Worm (Caenorhabditis elegans): ENCODE data around the gene best-1.

best-1 gene

ce11 chrIV:13109751-13110150, at the start of gene best-1:
Gene best-1 (minus strand): TSS chrIV:13109779.
- TF ChIP-seq unc-62 (GFP tag; optimal IDR thresholded peaks at IDR 0.05), result no peak

DNA sequence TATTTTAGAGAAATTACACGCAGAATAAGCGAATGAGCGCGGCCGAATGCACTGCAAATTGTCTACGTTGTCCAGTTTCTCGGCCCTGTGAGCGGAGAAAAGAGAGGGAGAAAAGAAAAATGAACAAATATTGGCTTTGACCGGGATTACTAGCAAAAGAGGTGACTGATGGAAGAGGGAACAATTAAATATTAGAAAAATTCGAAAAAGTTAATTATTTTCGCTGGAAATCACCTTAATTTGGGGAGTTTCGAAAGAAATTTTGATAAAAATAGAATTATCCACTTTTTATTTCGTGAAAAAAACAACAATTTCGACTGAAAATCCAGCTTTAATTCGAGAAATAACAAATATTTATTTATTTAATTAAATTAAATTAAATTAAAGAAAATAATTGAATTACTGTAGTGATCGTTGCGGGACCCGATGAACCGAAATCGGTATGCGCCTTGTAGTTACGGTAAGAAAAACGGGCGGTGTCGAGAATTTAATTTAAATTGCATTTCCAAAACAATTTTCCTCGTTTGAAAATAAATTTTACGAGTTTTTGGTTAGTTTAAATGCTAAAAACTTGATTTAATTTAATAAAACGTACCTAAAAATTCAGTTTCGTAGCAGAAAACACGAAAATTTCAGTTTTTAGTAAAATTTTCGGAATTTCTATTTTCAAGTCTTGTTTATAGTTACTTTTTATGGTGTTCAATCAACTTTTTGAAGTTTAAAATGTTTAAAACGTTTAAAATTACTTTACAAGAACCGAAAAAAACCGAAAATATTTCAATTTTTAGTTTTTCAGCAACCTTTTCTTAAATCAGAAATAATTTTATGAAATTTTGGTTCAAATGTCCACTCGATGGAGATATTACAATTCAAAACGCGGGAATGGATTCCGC, 45.1 kb upstream of the best-1 start, which contains the start of the genes crld-1 and msh-5:
Gene crld-1, minus strand, starts transcription at position 51 of the 893 bp plus-strand sequence.
Gene msh-5, plus strand, starts transcription at position 843 of the 893 bp plus-strand sequence.
- TF ChIP-seq unc-62 (GFP tag; optimal IDR thresholded peaks at IDR 0.05), result no peak

- no peak for TF ChIP-seq unc-62 (GFP tag; optimal IDR thresholded peaks at IDR 0.05)
These were observed 39.7 kb upstream of the best-1 start, which contains the start of gene nlp-79 for ce11 chrIV:13149276-13149675. Gene nlp-79 (plus strand): TSS chrIV:13149576.

- TF ChIP-seq unc-62 (GFP tag; optimal IDR thresholded peaks at IDR 0.05), result no peak
These were observed 32.7 kb upstream of the best-1 start, which contains the start of gene spe-43 for ce11 chrIV:13142254-13142653. Gene spe-43 (minus strand): TSS chrIV:13142354.

- TF ChIP-seq unc-62 (GFP tag; optimal IDR thresholded peaks at IDR 0.05), result no peak
These were observed 18.1 kb upstream of the best-1 start for ce11 chrIV:13127720-13128119.

ce11 chrIV:13125999-13126398, 16.4 kb upstream of the best-1 start:
- TF ChIP-seq unc-62 (GFP tag; optimal IDR thresholded peaks at IDR 0.05), result no peak

- TF ChIP-seq unc-62 (GFP tag; optimal IDR thresholded peaks at IDR 0.05), result no peak
These were observed 11.8 kb upstream of the best-1 start for ce11 chrIV:13121396-13121795.

DNA sequence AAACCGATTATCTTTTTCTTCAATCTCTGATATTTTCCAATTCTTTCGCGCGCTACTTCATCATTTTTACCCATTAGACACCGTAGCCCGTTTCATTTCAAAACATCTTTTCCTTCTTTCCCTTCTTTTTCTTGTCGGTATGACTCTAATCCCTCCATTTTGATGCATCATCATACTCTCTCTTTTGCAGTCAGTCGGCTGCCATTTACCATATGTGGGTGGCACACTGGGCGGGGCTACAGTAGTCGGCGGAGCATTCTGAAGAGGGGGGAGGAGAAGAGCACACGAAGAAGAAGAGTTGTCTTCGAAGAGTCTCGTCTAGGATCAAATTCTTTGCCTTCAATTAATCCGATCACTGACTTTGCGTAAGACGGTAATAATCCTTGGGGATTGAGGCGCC, 9.2 kb upstream of the best-1 start, which contains the start of gene unc-30:
Gene unc-30, plus strand, starts transcription at position 184 of the 400 bp plus-strand sequence.
- no peak for TF ChIP-seq unc-62 (GFP tag; optimal IDR thresholded peaks at IDR 0.05)

DNA sequence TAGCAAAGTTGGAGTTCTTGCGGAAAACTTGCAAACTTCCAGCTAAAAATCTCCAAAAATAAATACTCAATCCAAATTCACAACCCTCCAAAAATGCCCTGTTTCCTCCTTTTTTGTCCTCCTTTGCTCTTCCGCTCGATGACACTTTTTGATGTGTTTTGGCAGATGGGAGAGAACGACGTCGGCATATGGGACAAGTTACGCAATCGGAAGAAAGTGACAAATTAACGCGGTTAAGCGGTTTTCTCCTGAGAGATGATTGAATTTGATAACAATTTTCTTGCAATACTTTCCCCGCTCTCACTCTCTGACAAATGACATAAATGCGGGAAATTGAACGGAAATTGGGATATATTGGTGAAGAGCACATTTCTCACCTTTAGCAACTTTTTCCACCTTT, 7.1 kb upstream of the best-1 start:
- no peak for TF ChIP-seq unc-62 (GFP tag; optimal IDR thresholded peaks at IDR 0.05)

DNA sequence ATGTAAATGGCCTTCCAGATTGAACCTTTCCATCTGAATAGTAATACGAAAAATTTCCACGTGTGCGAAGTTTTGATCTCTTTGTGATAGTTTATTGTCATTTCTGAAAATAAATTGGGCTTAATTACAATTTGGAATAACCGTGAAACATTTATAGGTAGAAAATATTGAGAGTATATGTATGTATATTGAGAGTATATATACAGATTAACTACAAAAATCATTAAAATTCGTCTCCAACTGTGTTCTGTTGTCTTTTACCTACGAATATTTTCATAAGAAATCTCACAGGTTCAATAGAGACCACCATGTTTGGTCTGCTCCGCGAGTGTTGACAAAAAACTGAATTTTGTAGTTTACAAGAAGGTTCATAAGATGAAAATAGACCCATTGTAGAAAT, 3.4 kb upstream of the best-1 start, which contains the start of gene best-2:
Gene best-2, minus strand, starts transcription at position 101 of the 400 bp plus-strand sequence.
- TF ChIP-seq unc-62 (GFP tag; optimal IDR thresholded peaks at IDR 0.05), result no peak

- no peak for TF ChIP-seq unc-62 (GFP tag; optimal IDR thresholded peaks at IDR 0.05)
These were observed 1.3 kb upstream of the best-1 start for ce11 chrIV:13110876-13111275.

ce11 chrIV:13108430-13108829, 1.1 kb downstream of the best-1 start:
- TF ChIP-seq unc-62 (GFP tag; optimal IDR thresholded peaks at IDR 0.05), result no peak

ce11 chrIV:13107359-13107758, 2.2 kb downstream of the best-1 start, which contains the start of gene B0564.2:
Gene B0564.2 (plus strand): TSS chrIV:13107659.
- TF ChIP-seq unc-62 (GFP tag; optimal IDR thresholded peaks at IDR 0.05), result no peak

DNA sequence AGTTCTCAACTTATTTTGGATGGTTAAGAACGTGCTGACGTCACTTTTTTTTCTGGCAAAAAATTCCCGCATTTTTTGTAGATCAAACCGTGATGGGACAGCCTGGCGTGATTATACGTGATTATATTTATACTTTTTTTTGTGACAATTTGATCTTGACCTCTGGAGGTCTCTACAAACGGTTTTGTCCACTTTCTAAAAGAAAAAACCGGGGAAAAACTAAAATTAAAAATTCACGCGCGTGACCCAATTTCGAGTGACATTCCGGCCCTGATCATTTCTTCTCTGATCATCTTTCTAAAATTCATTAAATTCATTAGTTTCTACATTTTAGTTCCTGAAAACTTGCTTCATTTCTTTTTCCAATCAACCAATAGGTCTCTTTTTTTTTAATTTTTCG, 4.7 kb downstream of the best-1 start, which contains the start of gene rde-11:
Gene rde-11, plus strand, starts transcription at position 301 of the 400 bp plus-strand sequence.
- no peak for TF ChIP-seq unc-62 (GFP tag; optimal IDR thresholded peaks at IDR 0.05)

DNA sequence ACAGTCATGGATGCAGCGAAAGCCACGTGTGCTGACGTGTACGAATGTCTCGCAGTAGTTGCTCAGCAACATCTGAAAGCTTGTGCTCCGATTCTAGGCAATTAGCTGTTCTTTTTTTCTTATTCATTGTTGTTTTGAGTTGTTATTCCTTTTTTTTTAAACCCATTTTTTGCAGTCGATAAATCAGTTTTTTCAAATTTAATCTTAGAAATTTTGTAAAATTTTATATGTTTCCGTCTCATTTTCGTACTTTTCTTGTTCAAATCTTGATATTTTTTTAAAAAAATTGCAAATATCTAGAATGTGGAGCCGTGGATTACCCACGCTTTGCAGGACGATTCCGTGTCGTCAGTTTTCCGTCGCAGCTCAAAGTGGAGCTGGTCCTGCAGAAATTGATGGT, 9.2 kb downstream of the best-1 start, which contains the start of gene fask-1:
Gene fask-1, plus strand, starts transcription at position 301 of the 400 bp plus-strand sequence.
- no peak for TF ChIP-seq unc-62 (GFP tag; optimal IDR thresholded peaks at IDR 0.05)

DNA sequence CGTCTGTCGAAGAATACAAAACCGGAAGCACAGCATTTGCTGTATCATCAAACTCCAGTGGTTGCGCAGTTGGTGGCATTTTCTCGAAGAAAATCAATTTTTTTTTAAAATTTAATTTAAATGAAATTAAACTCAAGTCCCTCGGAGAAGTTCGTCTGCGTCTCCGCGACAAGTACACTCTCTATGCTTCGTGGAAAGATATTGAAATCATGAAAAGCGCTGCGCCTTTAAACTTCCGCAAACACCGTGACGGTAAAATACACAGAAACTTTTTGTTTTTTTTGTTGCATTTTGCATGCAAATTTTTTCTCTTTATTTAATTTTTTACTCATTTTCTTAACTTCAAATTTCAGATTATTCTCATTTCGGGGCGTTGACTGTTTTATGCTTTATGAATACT, 10.9 kb downstream of the best-1 start, which contains the start of the genes dli-1, tin-9.2 and exos-4.1:
Gene dli-1, minus strand, starts transcription at position 141 of the 400 bp plus-strand sequence.
Gene tin-9.2, plus strand, starts transcription at position 344 of the 400 bp plus-strand sequence.
Gene exos-4.1, plus strand, starts transcription at position 348 of the 400 bp plus-strand sequence.
- no peak for TF ChIP-seq unc-62 (GFP tag; optimal IDR thresholded peaks at IDR 0.05)
